Fruit fly (Drosophila melanogaster): ENCODE results near the gene Pvf1.

Gene Pvf1

DNA sequence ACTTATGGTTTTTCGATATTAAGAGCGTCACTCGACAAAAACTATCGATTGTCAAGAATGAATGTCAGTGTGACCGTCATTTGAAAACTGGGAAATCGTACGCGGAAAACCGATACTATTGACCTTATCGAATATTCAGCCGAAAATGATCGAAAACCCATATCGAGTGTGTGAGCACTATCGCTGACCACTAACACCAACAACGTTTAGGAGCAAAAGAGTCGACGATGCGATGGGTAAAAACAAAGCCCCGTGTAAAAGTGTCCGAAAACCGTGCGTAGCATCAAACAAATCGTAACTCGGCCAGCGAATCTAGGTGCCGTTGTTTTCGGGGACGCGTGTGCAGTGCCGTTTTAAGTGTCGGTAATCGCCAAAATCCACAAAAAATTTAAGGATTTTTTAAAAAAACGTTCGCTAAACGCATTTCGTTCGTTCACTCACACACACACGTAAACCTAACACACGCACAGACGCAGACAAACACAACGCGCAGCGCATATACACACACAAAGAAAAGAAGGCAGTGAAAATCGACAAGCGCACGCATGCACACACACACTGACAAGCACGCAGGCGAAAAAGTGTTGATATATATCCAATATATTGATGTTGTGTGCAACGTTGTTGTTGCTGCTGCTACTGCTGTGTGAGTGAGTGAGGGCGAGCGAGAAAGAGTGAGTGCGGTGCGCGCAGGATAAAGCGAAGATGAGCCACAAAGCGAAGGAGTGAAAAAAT, 31.4 kb downstream of the Pvf1 start, which contains the start of the genes CG7326 and Dora (continued):
- TF ChIP-seq CG1621 (tag; optimal IDR thresholded peaks at IDR 0.05) (no peak), spab (GFP tag; optimal IDR thresholded peaks at IDR 0.05) (no peak), OdsH (GFP tag; optimal IDR thresholded peaks at IDR 0.05) (no peak), dac (GFP tag; optimal IDR thresholded peaks at IDR 0.05) (no peak), Hr38 (GFP tag; optimal IDR thresholded peaks at IDR 0.05) (no peak), topi (GFP tag; optimal IDR thresholded peaks at IDR 0.05) (no peak), fd59A (GFP tag; optimal IDR thresholded peaks at IDR 0.05) (no peak), CG3032 (tag; optimal IDR thresholded peaks at IDR 0.05) (no peak)

DNA sequence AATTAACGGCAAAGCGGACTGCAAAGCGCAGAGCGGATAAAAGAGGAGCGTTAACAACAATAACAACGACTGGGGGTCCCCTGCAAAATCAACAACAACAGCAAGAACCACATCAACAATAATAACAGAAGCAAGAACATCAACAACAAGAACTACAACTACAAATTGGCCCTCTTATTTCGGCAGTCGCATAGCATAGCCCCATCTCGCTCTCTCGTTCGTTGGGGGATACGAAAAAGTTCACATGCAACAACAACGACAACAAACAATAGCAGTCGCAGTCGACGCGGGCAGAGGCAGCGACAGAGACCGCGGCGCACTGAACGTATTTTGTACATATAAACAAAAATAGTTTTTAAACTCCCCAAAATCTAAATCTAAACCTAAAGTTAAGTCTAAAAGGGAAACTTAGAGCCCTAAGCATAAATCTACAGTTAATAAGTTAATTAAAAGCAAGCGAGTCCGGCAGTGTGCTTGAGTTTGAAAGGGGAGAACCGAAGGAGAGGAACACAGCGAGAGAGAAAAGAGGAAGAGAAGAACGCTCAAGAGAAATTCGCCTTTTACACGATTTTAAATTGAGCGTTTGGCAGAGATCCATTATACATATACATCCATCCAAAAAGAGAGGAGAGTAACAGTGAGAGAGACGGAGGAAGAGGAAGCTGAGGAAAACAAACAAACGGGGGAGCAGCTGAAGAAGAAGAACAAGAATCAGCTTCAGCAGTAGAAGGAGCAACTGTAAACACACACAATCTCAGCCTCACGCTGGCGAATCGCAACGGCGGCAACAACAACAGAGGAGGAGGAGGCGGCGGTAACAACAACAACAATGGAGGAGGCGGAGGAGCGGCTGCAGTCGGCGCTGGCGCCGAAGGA, 32.2 kb downstream of the Pvf1 start:
- TF ChIP-seq CG8119 (GFP tag; IDR thresholded peaks at IDR 0.05) = no peak
- no peak for TF ChIP-seq CG34406 (GFP tag; optimal IDR thresholded peaks at IDR 0.05)
- peak; percentile 54; the same call in 1 of the 3 replicates for TF ChIP-seq CG6163 (GFP tag; IDR thresholded peaks at IDR 0.05)
- no peak for TF ChIP-seq net (GFP tag; optimal IDR thresholded peaks at IDR 0.05)
- peak; percentile 0 for TF ChIP-seq Lpt (GFP tag; optimal IDR thresholded peaks at IDR 0.05)
- peak; percentile 45 for TF ChIP-seq fkh (GFP tag; optimal IDR thresholded peaks at IDR 0.05)
- peak; percentile 53 for TF ChIP-seq Eip78C (GFP tag)
- peak; percentile 24 for TF ChIP-seq CG6854 (GFP tag; optimal IDR thresholded peaks at IDR 0.05)
- TF ChIP-seq spab (GFP tag; optimal IDR thresholded peaks at IDR 0.05) = no peak
- TF ChIP-seq CG11762 (GFP tag; optimal IDR thresholded peaks at IDR 0.05; ENCODE audit: insufficient read depth) = no peak

DNA sequence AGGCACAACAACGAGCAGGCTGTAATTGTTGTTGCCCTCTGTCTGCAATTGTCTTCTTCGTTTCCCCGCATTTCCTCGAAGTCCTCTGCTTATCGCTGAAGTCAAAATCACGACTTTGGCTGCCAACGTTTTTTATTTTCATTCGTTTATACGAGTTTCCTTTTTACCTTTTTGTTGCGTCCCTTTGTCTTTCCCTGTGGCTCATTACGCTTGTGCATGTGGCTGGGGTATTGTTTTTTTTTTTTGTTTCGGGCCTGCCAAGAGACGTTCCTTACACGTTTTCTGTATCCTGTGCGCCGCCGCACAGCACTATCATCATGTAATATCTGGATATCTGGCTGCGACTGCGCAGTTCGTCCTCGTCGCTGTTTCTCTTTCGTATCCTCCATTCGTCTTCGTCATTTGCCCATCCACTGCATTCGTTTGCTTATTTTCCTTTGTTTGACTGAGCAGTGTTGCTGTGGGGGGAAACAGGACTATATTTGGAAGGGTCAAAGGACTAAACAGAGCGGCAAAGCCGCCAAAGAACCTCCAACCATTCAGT, 33.9 kb downstream of the Pvf1 start:
- TF ChIP-seq spab (GFP tag; optimal IDR thresholded peaks at IDR 0.05) = peak; percentile 10
- peak; percentile 59 for TF ChIP-seq CG9139 (GFP tag; optimal IDR thresholded peaks at IDR 0.05)
- TF ChIP-seq CG6808 (GFP tag; optimal IDR thresholded peaks at IDR 0.05) = peak; percentile 63
- peak; percentile 77 to 81 for TF ChIP-seq ss (GFP tag; optimal IDR thresholded peaks at IDR 0.05)
- TF ChIP-seq eg (GFP tag; IDR thresholded peaks at IDR 0.05) = no peak
- no peak for TF ChIP-seq achi (GFP tag; optimal IDR thresholded peaks at IDR 0.05)
- 0 out of 3 replicates have a peak, but pooled peaks have one; percentile 16 for TF ChIP-seq CG6163 (GFP tag; IDR thresholded peaks at IDR 0.05)
- TF ChIP-seq Sox14 (GFP tag; optimal IDR thresholded peaks at IDR 0.05) = peak; percentile 0

DNA sequence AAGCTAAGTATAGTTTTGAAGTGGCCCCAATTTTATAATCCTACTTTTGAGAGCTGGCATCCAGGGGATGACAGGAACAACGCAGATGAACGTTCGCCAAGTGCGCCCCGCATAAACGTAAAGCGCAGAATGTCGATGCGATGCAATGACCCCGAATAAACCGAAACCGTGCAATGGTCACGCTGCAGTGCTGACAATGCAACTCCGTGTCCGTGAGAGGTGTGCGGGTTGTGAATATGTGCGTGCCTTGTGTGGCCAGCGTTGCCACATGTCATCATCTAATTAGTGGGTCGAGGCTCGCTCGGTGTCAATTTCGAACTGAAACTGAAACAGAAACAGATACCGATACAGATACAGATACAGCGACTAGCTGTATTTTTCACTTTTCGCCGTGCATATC, 35.7 kb downstream of the Pvf1 start:
- TF ChIP-seq Eip75B (GFP tag; optimal IDR thresholded peaks at IDR 0.05) = no peak
- no peak for TF ChIP-seq Eip93F (GFP tag; optimal IDR thresholded peaks at IDR 0.05)
- no peak for TF ChIP-seq CG10669 (GFP tag; optimal IDR thresholded peaks at IDR 0.05)
- peak; percentile 49 for TF ChIP-seq Eip78C (GFP tag)
- TF ChIP-seq svp (GFP tag) = peak; percentile 61
- peak in 1 of 2 experiments; percentile 31 for TF ChIP-seq ss (GFP tag; optimal IDR thresholded peaks at IDR 0.05)

DNA sequence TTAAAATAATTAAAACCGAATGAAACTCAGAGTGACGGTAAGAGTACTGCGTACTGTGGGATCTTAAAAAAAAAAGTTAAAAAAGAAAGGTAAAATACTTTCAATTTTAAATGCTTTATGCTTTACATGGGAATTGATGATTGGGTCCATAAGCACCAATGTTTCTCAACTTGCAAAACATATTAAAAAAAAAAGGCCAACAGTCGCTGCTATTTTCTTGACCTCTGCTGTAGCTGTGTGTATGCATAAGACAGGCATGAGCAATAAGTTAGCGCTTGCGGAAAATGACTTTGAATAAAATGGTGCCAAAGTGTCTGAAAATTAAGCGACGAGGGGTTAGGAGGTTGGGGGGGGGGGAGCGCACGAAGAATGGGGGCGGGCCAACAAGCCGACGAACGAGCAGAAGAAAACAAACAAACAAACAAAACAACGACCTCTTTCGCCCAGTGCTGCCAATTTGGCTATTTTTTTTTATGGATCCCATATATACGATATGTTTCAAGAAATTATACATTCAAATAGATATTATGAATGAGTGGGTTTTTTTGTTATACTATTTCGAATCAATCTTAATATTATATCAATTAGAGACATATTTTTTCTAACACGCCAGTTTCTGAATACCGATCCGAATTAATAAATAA, 37.1 kb downstream of the Pvf1 start:
- TF ChIP-seq OdsH (GFP tag; optimal IDR thresholded peaks at IDR 0.05) (no peak), Lpt (GFP tag; optimal IDR thresholded peaks at IDR 0.05) (peak; percentile 29), CG8119 (GFP tag; IDR thresholded peaks at IDR 0.05) (peak; percentile 68), Sox15 (GFP tag; optimal IDR thresholded peaks at IDR 0.05) (peak; percentile 54), CG6163 (GFP tag; IDR thresholded peaks at IDR 0.05) (peak; percentile 86), achi (GFP tag; optimal IDR thresholded peaks at IDR 0.05) (peak; percentile 73), CG3032 (tag; optimal IDR thresholded peaks at IDR 0.05) (peak; percentile 59), CG31627 (GFP tag; optimal IDR thresholded peaks at IDR 0.05) (peak; percentile 70), CG15336 (GFP tag; IDR thresholded peaks at IDR 0.05) (peak; percentile 58), CG34406 (GFP tag; optimal IDR thresholded peaks at IDR 0.05) (peak; percentile 76), fd85E (GFP tag; optimal IDR thresholded peaks at IDR 0.05) (no peak), CG1621 (tag; optimal IDR thresholded peaks at IDR 0.05) (peak; percentile 54), svp (GFP tag) (no peak), CG9139 (GFP tag; optimal IDR thresholded peaks at IDR 0.05) (no peak), CG3919 (GFP tag; optimal IDR thresholded peaks at IDR 0.05) (peak; percentile 79), salr (GFP tag; optimal IDR thresholded peaks at IDR 0.05) (peak in 1 of 2 experiments; percentile 55), eg (GFP tag; IDR thresholded peaks at IDR 0.05) (peak; percentile 78), Sox14 (GFP tag; optimal IDR thresholded peaks at IDR 0.05) (peak; percentile 66), Sox102F (GFP tag; optimal IDR thresholded peaks at IDR 0.05) (peak; percentile 77), CG11762 (GFP tag; optimal IDR thresholded peaks at IDR 0.05; ENCODE audit: insufficient read depth) (peak; percentile 56), CG6808 (GFP tag; optimal IDR thresholded peaks at IDR 0.05) (peak; percentile 76), Hr38 (GFP tag; optimal IDR thresholded peaks at IDR 0.05) (no peak), CG10669 (GFP tag; optimal IDR thresholded peaks at IDR 0.05) (no peak), CG11294 (GFP tag; IDR thresholded peaks at IDR 0.05) (0 out of 2 replicates have a peak, but pooled peaks have one; percentile 36), CG6854 (GFP tag; optimal IDR thresholded peaks at IDR 0.05) (no peak), ss (GFP tag; optimal IDR thresholded peaks at IDR 0.05) (peak; percentile 65 to 70)

Data from whole organism, prepupa.